Fruit fly (Drosophila melanogaster): ENCODE measurements around the gene CG12310.

DNA sequence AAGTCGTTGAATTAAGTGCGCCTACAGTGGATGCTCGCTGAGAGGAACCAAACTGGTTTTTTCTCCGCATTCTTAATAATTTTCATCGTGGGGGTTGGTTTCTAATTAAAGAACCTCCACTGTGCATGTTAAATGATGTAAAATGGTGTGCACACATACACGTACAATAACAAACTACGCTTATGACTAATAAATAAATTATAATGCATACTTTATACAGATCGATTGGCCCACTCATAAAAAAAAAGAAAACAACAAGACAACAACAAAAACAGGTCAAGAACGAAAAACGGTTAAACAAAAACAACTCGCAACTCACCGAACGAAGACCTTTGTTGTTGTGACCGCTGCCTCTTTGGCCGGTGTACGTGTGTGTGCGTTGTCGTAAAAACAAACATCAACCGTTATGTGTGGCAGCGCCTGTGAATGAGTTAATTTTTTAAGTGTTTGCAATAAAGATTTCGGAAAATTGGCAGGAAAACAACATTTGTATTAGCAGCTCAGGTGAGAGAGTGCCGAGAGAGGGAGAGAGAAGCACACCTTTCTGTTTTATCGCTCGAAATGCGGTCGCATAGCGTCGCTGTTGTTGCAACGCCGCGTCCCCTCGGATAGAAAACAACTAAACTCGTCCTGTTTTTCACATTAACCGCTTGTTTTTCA, 43.5 kb upstream of the CG12310 start:
- no peak for TF ChIP-seq Sp1 (GFP tag; optimal IDR thresholded peaks at IDR 0.05)
- no peak for TF ChIP-seq HLH106 (tag; optimal IDR thresholded peaks at IDR 0.05)
- no peak for TF ChIP-seq usp (GFP tag; optimal IDR thresholded peaks at IDR 0.05)
- TF ChIP-seq Dfd (GFP tag; optimal IDR thresholded peaks at IDR 0.05), result no peak
- TF ChIP-seq Rel (GFP tag; optimal IDR thresholded peaks at IDR 0.05), result no peak
- TF ChIP-seq Rel (tag; optimal IDR thresholded peaks at IDR 0.05), result no peak
- no peak for TF ChIP-seq GATAd (GFP tag; optimal IDR thresholded peaks at IDR 0.05)
